Fruit fly (Drosophila melanogaster) whole organism, embryonic: ENCODE measurements around the gene Dic61B.
A peak's percentile ranks its signal among the peaks of the same experiment; 100 is the strongest.

ENCODE experiments used
- ATbp ChIP-seq: fragments of 200-800 bp; sonication (Bioruptor generic); optimal IDR thresholded peaks from 2 replicates; lab custom pipeline; 2017; ENCODE audit warnings: missing biosample characterization, mild to moderate bottlenecking, missing genetic modification characterization, missing genetic modification reagents
- Ada2b ChIP-seq: fragments of 200-800 bp; sonication (Bioruptor generic); IDR thresholded peaks from 2 replicates; pipeline ENCODE4 v1.3.6; 2022; ENCODE audit warnings: missing biosample characterization, missing genetic modification characterization
- CG11456 ChIP-seq: fragments of 200-800 bp; sonication (Bioruptor generic); IDR thresholded peaks from 3 replicates; pipeline ENCODE4 v1.3.6; 2022; ENCODE audit warnings: missing biosample characterization, missing genetic modification characterization
- CG11504 ChIP-seq: fragments of 200-800 bp; sonication (Bioruptor generic); optimal IDR thresholded peaks from 3 replicates; lab custom pipeline; 2019; ENCODE audit warnings: missing biosample characterization, mild to moderate bottlenecking, missing genetic modification characterization, moderate library complexity
- CG11560 ChIP-seq: fragments of 200-800 bp; sonication (Bioruptor generic); IDR thresholded peaks from 3 replicates; pipeline ENCODE4 v1.3.6; 2022; ENCODE audit warnings: missing biosample characterization, missing genetic modification characterization
- CG12104 ChIP-seq: fragments of 200-800 bp; sonication (Bioruptor generic); optimal IDR thresholded peaks from 3 replicates; lab custom pipeline; 2016; ENCODE audit warnings: missing biosample characterization, missing genetic modification characterization
- CG12155 ChIP-seq: fragments of 200-800 bp; sonication (Bioruptor generic); optimal IDR thresholded peaks from 3 replicates; lab custom pipeline; 2016; ENCODE audit warnings: missing biosample characterization, missing genetic modification characterization
- CG12299 ChIP-seq: fragments of 200-800 bp; sonication (Bioruptor generic); optimal IDR thresholded peaks from 2 replicates; lab custom pipeline; 2018; ENCODE audit warnings: missing biosample characterization, mild to moderate bottlenecking, missing genetic modification characterization
- CG12769 ChIP-seq: fragments of 200-800 bp; sonication (Bioruptor generic); optimal IDR thresholded peaks from 2 replicates; lab custom pipeline; 2019; ENCODE audit warnings: missing biosample characterization, mild to moderate bottlenecking, missing genetic modification characterization, moderate library complexity
- CG13123 ChIP-seq: fragments of 200-800 bp; sonication (Bioruptor generic); optimal IDR thresholded peaks from 2 replicates; lab custom pipeline; 2016; ENCODE audit warnings: missing biosample characterization, missing genetic modification characterization
- CG15696 ChIP-seq: fragments of 200-800 bp; sonication (Bioruptor generic); optimal IDR thresholded peaks from 2 replicates; lab custom pipeline; 2019; ENCODE audit warnings: missing biosample characterization, mild to moderate bottlenecking, missing genetic modification characterization, moderate library complexity
- CG2129 ChIP-seq: fragments of 200-800 bp; sonication (Bioruptor generic); IDR thresholded peaks from 2 replicates; pipeline ENCODE4 v1.3.6; 2022; ENCODE audit warnings: missing biosample characterization, missing genetic modification characterization; ENCODE audit not compliant: partially characterized antibody
- CG6765 ChIP-seq: fragments of 200-800 bp; sonication (Bioruptor generic); optimal IDR thresholded peaks from 3 replicates; lab custom pipeline; 2017; ENCODE audit warnings: missing biosample characterization, mild to moderate bottlenecking, missing genetic modification characterization
- CG6813 ChIP-seq: fragments of 200-800 bp; sonication (Bioruptor generic); optimal IDR thresholded peaks from 2 replicates; lab custom pipeline; 2017; ENCODE audit warnings: missing biosample characterization, missing genetic modification characterization, mild to moderate bottlenecking, moderate library complexity, missing genetic modification reagents
- CG7745 ChIP-seq: fragments of 200-800 bp; sonication (Bioruptor generic); optimal IDR thresholded peaks from 2 replicates; lab custom pipeline; 2018; ENCODE audit warnings: missing biosample characterization, mild to moderate bottlenecking, missing genetic modification characterization, moderate library complexity
- CG9609 ChIP-seq: fragments of 200-800 bp; sonication (Bioruptor generic); optimal IDR thresholded peaks from 3 replicates; lab custom pipeline; 2016; ENCODE audit warnings: missing biosample characterization, missing genetic modification characterization
- CTCF ChIP-seq: fragments of 200-800 bp; sonication (Bioruptor generic); optimal IDR thresholded peaks from 2 replicates; lab custom pipeline; 2017; ENCODE audit warnings: missing biosample characterization, mild to moderate bottlenecking, missing genetic modification characterization, moderate library complexity
- Fer2 ChIP-seq: fragments of 200-800 bp; sonication (Bioruptor generic); optimal IDR thresholded peaks from 2 replicates; lab custom pipeline; 2018; ENCODE audit warnings: missing biosample characterization, mild to moderate bottlenecking, missing genetic modification characterization, moderate library complexity
- Gug ChIP-seq: fragments of 200-800 bp; sonication (Bioruptor generic); IDR thresholded peaks from 4 replicates; pipeline ENCODE4 v1.3.6; 2022; ENCODE audit warnings: missing biosample characterization, missing genetic modification characterization
- HHEX ChIP-seq: fragments of 200-800 bp; sonication (Bioruptor generic); optimal IDR thresholded peaks from 3 replicates; lab custom pipeline; 2017; ENCODE audit warnings: missing biosample characterization, mild to moderate bottlenecking, missing genetic modification characterization, missing genetic modification reagents
- Hmx ChIP-seq: fragments of 200-800 bp; sonication (Bioruptor generic); optimal IDR thresholded peaks from 2 replicates; lab custom pipeline; 2016; ENCODE audit warnings: missing biosample characterization, missing genetic modification characterization
- MTF-1 ChIP-seq: fragments of 200-800 bp; sonication (Bioruptor generic); optimal IDR thresholded peaks from 2 replicates; lab custom pipeline; 2018; ENCODE audit warnings: missing biosample characterization, mild to moderate bottlenecking, missing genetic modification characterization, borderline replicate concordance
- Med ChIP-seq: fragments of 200-800 bp; sonication (Bioruptor generic); peaks from one replicate; lab custom pipeline; 2016; ENCODE audit warnings: missing biosample characterization, missing genetic modification characterization, mild to moderate bottlenecking, inconsistent platforms, moderate library complexity
- Oaz ChIP-seq: fragments of 200-800 bp; sonication (Bioruptor generic); IDR thresholded peaks from 2 replicates; pipeline ENCODE4 v1.3.6; 2022; ENCODE audit warnings: missing biosample characterization, missing genetic modification characterization
- Xrp1 ChIP-seq: fragments of 200-800 bp; sonication (Bioruptor generic); IDR thresholded peaks from 2 replicates; pipeline ENCODE4 v1.3.6; 2022; ENCODE audit warnings: missing biosample characterization, missing genetic modification characterization
- ara ChIP-seq: fragments of 200-800 bp; sonication (Bioruptor generic); IDR thresholded peaks from 2 replicates; pipeline ENCODE4 v1.3.6; 2022; ENCODE audit warnings: missing biosample characterization, missing genetic modification characterization
- bab2 ChIP-seq: fragments of 200-800 bp; sonication (Bioruptor generic); optimal IDR thresholded peaks from 2 replicates; lab custom pipeline; 2016; ENCODE audit warnings: missing biosample characterization, missing genetic modification characterization
- caup ChIP-seq: fragments of 200-800 bp; sonication (Bioruptor generic); optimal IDR thresholded peaks from 3 replicates; lab custom pipeline; 2017; ENCODE audit warnings: missing biosample characterization, mild to moderate bottlenecking, missing genetic modification characterization, moderate library complexity; ENCODE audit not compliant: severe bottlenecking
- chinmo ChIP-seq: fragments of 200-800 bp; sonication (Bioruptor generic); IDR thresholded peaks from 4 replicates; pipeline ENCODE4 v1.3.6; 2022; ENCODE audit warnings: missing biosample characterization, missing genetic modification characterization; ENCODE audit not compliant: partially characterized antibody
- chm ChIP-seq: fragments of 200-800 bp; sonication (Bioruptor generic); IDR thresholded peaks from 2 replicates; pipeline ENCODE4 v1.3.6; 2022; ENCODE audit warnings: missing biosample characterization, missing genetic modification characterization
- chn ChIP-seq: fragments of 200-800 bp; sonication (Bioruptor generic); optimal IDR thresholded peaks from 2 replicates; lab custom pipeline; 2016; ENCODE audit warnings: missing biosample characterization, missing genetic modification characterization
- ci ChIP-seq: fragments of 200-800 bp; sonication (Bioruptor generic); IDR thresholded peaks from 3 replicates; pipeline ENCODE4 v1.3.6; 2022; ENCODE audit warnings: missing biosample characterization, missing genetic modification characterization
- dati ChIP-seq: fragments of 200-800 bp; sonication (Bioruptor generic); IDR thresholded peaks from 2 replicates; pipeline ENCODE4 v1.3.6; 2022; ENCODE audit warnings: missing biosample characterization, missing genetic modification characterization
- dysf ChIP-seq: fragments of 200-800 bp; sonication (Bioruptor generic); IDR thresholded peaks from 3 replicates; pipeline ENCODE4 v1.3.6; 2022; ENCODE audit warnings: missing biosample characterization, missing genetic modification characterization
- en ChIP-seq: fragments of 200-800 bp; sonication (Bioruptor generic); optimal IDR thresholded peaks from 2 replicates; lab custom pipeline; 2016; ENCODE audit warnings: missing biosample characterization, missing genetic modification characterization
- fd102C ChIP-seq: fragments of 200-800 bp; sonication (Bioruptor generic); optimal IDR thresholded peaks from 2 replicates; lab custom pipeline; 2018; ENCODE audit warnings: missing biosample characterization, mild to moderate bottlenecking, missing genetic modification characterization, moderate library complexity
- gsb ChIP-seq: fragments of 200-800 bp; sonication (Bioruptor generic); IDR thresholded peaks from 2 replicates; pipeline ENCODE4 v1.3.6; 2022; ENCODE audit warnings: missing biosample characterization, missing genetic modification characterization
- ham ChIP-seq: fragments of 200-800 bp; sonication (Bioruptor generic); IDR thresholded peaks from 2 replicates; pipeline ENCODE4 v1.3.6; 2022; ENCODE audit warnings: missing biosample characterization, missing genetic modification characterization
- knrl ChIP-seq: fragments of 200-800 bp; sonication (Bioruptor generic); IDR thresholded peaks from 3 replicates; pipeline ENCODE4 v1.3.6; 2022; ENCODE audit warnings: missing biosample characterization, missing genetic modification characterization; ENCODE audit not compliant: partially characterized antibody
- onecut ChIP-seq: fragments of 200-800 bp; sonication (Bioruptor generic); IDR thresholded peaks from 2 replicates; pipeline ENCODE4 v1.3.6; 2022; ENCODE audit warnings: missing biosample characterization, missing genetic modification characterization
- pfk ChIP-seq: fragments of 200-800 bp; sonication (Bioruptor generic); optimal IDR thresholded peaks from 2 replicates; lab custom pipeline; 2018; ENCODE audit warnings: missing biosample characterization, mild to moderate bottlenecking, missing genetic modification characterization, moderate library complexity
- pnt ChIP-seq: fragments of 200-800 bp; sonication (Bioruptor generic); optimal IDR thresholded peaks from 3 replicates; lab custom pipeline; 2016; ENCODE audit warnings: missing biosample characterization, missing genetic modification characterization
- sd ChIP-seq: fragments of 200-800 bp; sonication (Bioruptor generic); optimal IDR thresholded peaks from 3 replicates; lab custom pipeline; 2018; ENCODE audit warnings: missing biosample characterization, mild to moderate bottlenecking, missing genetic modification characterization, moderate library complexity
- sens ChIP-seq: fragments of 200-800 bp; sonication (Bioruptor generic); peaks from one replicate; lab custom pipeline; 2016; ENCODE audit warnings: missing biosample characterization, missing genetic modification characterization
- seq ChIP-seq: fragments of 200-800 bp; sonication (Bioruptor generic); IDR thresholded peaks from 2 replicates; pipeline ENCODE4 v1.3.6; 2022; ENCODE audit warnings: missing biosample characterization, missing genetic modification characterization
- sr ChIP-seq: fragments of 200-800 bp; sonication (Bioruptor generic); IDR thresholded peaks from 3 replicates; pipeline ENCODE4 v1.3.6; 2022; ENCODE audit warnings: missing biosample characterization, missing genetic modification characterization
- ssp ChIP-seq: fragments of 200-800 bp; sonication (Bioruptor generic); IDR thresholded peaks from 2 replicates; pipeline ENCODE4 v1.3.6; 2022; ENCODE audit warnings: missing biosample characterization, missing genetic modification characterization
- stwl ChIP-seq: fragments of 200-800 bp; sonication (Bioruptor generic); optimal IDR thresholded peaks from 3 replicates; lab custom pipeline; 2018; ENCODE audit warnings: missing biosample characterization, mild to moderate bottlenecking, missing genetic modification characterization, moderate library complexity
- sug ChIP-seq: fragments of 200-800 bp; optimal IDR thresholded peaks from 2 replicates; lab custom pipeline; 2019; ENCODE audit warnings: missing biosample characterization, mild to moderate bottlenecking, missing genetic modification characterization, moderate library complexity
- vvl ChIP-seq: fragments of 200-800 bp; sonication (Bioruptor generic); IDR thresholded peaks from 2 replicates; pipeline ENCODE4 v1.3.6; 2022; ENCODE audit warnings: missing biosample characterization, missing genetic modification characterization
- wdn ChIP-seq: fragments of 200-800 bp; sonication (Bioruptor generic); IDR thresholded peaks from 2 replicates; pipeline ENCODE4 v1.3.6; 2022; ENCODE audit warnings: missing biosample characterization, missing genetic modification characterization
- zen ChIP-seq: fragments of 200-800 bp; sonication (Bioruptor generic); optimal IDR thresholded peaks from 3 replicates; lab custom pipeline; 2018; ENCODE audit warnings: missing biosample characterization, mild to moderate bottlenecking, missing genetic modification characterization, moderate library complexity

Dic61B gene

DNA sequence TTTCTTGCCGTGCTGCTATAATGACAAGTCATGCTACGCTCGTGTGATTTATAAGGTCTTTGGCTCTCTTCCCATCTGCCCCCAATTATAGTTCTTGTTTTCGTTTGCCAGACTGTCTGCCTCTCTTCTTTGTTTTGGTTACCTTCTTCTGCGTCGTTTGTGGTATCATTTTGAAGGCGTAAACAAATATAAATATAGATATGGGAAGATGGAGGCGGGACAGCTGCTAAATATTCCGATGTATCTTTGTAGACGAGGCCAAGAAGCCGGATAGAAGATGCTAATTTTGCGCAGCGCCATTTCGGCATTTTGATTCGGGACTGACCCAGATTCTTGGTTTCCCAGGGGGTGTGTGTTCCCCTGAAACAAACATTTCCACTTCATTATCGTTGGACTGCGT lies 33.0 kb downstream of the Dic61B start:
- TF ChIP-seq Hmx (GFP tag; lab: Kevin White, UChicago), result no peak
- no peak for TF ChIP-seq caup (GFP tag; lab: Kevin White, UChicago)
- no peak for TF ChIP-seq pnt (GFP tag; lab: Kevin White, UChicago)
- no peak for TF ChIP-seq CG9609 (GFP tag; lab: Kevin White, UChicago)
- peak; percentile 11; the same call in 1 of the 3 replicates for TF ChIP-seq sr (GFP tag; lab: Robert Waterston, UW)
- no peak for TF ChIP-seq CG15696 (tag; lab: Kevin White, UChicago)
- TF ChIP-seq CG13123 (GFP tag; lab: Kevin White, UChicago), result no peak
- no peak for TF ChIP-seq CG2129 (GFP tag; lab: Robert Waterston, UW)
- TF ChIP-seq MTF-1, result peak; percentile 16
- no peak for TF ChIP-seq CG7745 (tag; lab: Kevin White, UChicago)
- no peak for TF ChIP-seq Fer2 (tag; lab: Kevin White, UChicago)
- peak; percentile 12 for TF ChIP-seq sug (tag; lab: Kevin White, UChicago)
- TF ChIP-seq CG12104 (GFP tag; lab: Kevin White, UChicago), result no peak
- peak; percentile 89 for TF ChIP-seq CG12769 (tag; lab: Kevin White, UChicago)
- no peak for TF ChIP-seq bab2 (GFP tag; lab: Kevin White, UChicago)
- 0 out of 3 replicates have a peak, but pooled peaks have one; percentile 18 for TF ChIP-seq dysf (GFP tag; lab: Robert Waterston, UW)
- TF ChIP-seq pfk (GFP tag; lab: Kevin White, UChicago), result peak; percentile 4
- no peak for TF ChIP-seq CTCF
- TF ChIP-seq zen (tag; lab: Kevin White, UChicago), result no peak
- TF ChIP-seq ci (GFP tag; lab: Robert Waterston, UW), result 0 out of 3 replicates have a peak, but pooled peaks have one; percentile 11
- TF ChIP-seq CG11504 (tag; lab: Kevin White, UChicago), result no peak
- TF ChIP-seq CG12155 (GFP tag; lab: Kevin White, UChicago), result no peak
- TF ChIP-seq gsb (GFP tag; lab: Robert Waterston, UW), result no peak
- no peak for TF ChIP-seq ara (GFP tag; lab: Robert Waterston, UW)
- no peak for TF ChIP-seq Ada2b (GFP tag; lab: Robert Waterston, UW)
- TF ChIP-seq Xrp1 (GFP tag; lab: Robert Waterston, UW), result no peak
- no peak for TF ChIP-seq chn (GFP tag; lab: Kevin White, UChicago)
- TF ChIP-seq chinmo, result 0 out of 4 replicates have a peak, but pooled peaks have one; percentile 47
- peak; percentile 70 for TF ChIP-seq Med (GFP tag; lab: Kevin White, UChicago)
- no peak for TF ChIP-seq Gug (GFP tag; lab: Robert Waterston, UW)
- no peak for TF ChIP-seq CG6813 (GFP tag; lab: Kevin White, UChicago)
- no peak for TF ChIP-seq CG11560 (tag; lab: Robert Waterston, UW)
- TF ChIP-seq Oaz (GFP tag; lab: Robert Waterston, UW), result no peak
- no peak for TF ChIP-seq en (GFP tag; lab: Kevin White, UChicago)
- TF ChIP-seq fd102C (GFP tag; lab: Kevin White, UChicago), result no peak
- TF ChIP-seq onecut (GFP tag; lab: Robert Waterston, UW), result peak; percentile 10; the same call in 1 of the 2 replicates
- no peak for TF ChIP-seq dati (GFP tag; lab: Robert Waterston, UW)
- TF ChIP-seq seq (GFP tag; lab: Robert Waterston, UW), result no peak
- TF ChIP-seq HHEX (GFP tag; lab: Kevin White, UChicago), result no peak
- TF ChIP-seq sens, result peak; percentile 29
- no peak for TF ChIP-seq CG11456 (GFP tag; lab: Robert Waterston, UW)
- no peak for TF ChIP-seq chm (GFP tag; lab: Robert Waterston, UW)
- no peak for TF ChIP-seq ham
- TF ChIP-seq knrl, result no peak
- no peak for TF ChIP-seq ssp (GFP tag; lab: Robert Waterston, UW)
- TF ChIP-seq wdn (GFP tag; lab: Robert Waterston, UW), result no peak
- no peak for TF ChIP-seq CG6765 (GFP tag; lab: Kevin White, UChicago)
- TF ChIP-seq sd (tag; lab: Kevin White, UChicago), result peak; percentile 32
- no peak for TF ChIP-seq stwl (tag; lab: Kevin White, UChicago)
- 0 out of 2 replicates have a peak, but pooled peaks have one; percentile 12 for TF ChIP-seq vvl
- no peak for TF ChIP-seq CG12299
- TF ChIP-seq ATbp (GFP tag; lab: Kevin White, UChicago), result no peak
